Worm (Caenorhabditis elegans) whole organism, L4/young adult: ENCODE results near the gene F08D12.15.

Experiments used
- W03F9.2 ChIP-seq: fragments of 150-350 bp; optimal IDR thresholded peaks from 2 replicates; lab custom pipeline; 2014; ENCODE audit warnings: missing biosample characterization, missing genetic modification characterization
- dao-5 ChIP-seq: sonication (generic microtip); optimal IDR thresholded peaks from 2 replicates; lab custom pipeline; 2016; ENCODE audit warnings: missing genotype, missing genetic modification characterization, moderate library complexity, missing compliant biosample characterization
- him-1 ChIP-seq: sonication (generic microtip); optimal IDR thresholded peaks from 2 replicates; lab custom pipeline; 2016; ENCODE audit warnings: missing genotype, missing genetic modification reagents, missing genetic modification characterization, missing compliant biosample characterization

DNA sequence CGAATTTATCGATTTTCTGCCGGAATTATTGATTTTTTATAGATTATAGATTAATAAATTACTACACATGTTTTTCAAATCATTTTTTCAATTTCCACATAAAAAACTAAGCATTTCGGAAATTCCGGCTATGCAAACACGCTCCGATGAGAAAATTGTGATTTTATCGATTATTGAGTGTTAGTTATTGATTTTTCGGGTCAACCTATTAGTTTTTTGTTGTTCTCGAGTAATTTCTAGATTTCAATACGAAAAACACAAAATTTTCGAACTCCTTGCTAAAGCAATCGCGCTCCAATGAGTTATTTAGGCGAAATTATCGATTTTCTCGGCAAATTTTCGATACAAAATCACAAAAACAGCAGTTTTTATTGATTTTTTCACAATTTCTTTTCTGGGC lies 29.0 kb downstream of the F08D12.15 start:
- no peak for TF ChIP-seq dao-5 (tag; lab: Kevin White, UChicago)
- no peak for TF ChIP-seq W03F9.2 (tag; lab: Kevin White, UChicago)
- TF ChIP-seq him-1 (tag; lab: Kevin White, UChicago) = no peak
